Worm (Caenorhabditis elegans) whole organism, early embryonic: ENCODE measurements around the gene flp-15.

Experiments
- B0310.2 ChIP-seq: sonication (generic microtip); optimal IDR thresholded peaks from 2 replicates; lab custom pipeline; 2016; ENCODE audit warnings: mild to moderate bottlenecking, missing genetic modification characterization, missing compliant biosample characterization
- ceh-13 ChIP-seq: fragments of 200-800 bp; sonication (Bioruptor generic); optimal IDR thresholded peaks from 2 replicates; lab custom pipeline; 2018; ENCODE audit warnings: mild to moderate bottlenecking, missing genetic modification characterization, missing compliant biosample characterization
- scrt-1 ChIP-seq: fragments of 200-800 bp; sonication (Bioruptor generic); IDR thresholded peaks from 2 replicates; pipeline ENCODE4 v1.3.6; 2022; ENCODE audit warnings: missing genetic modification characterization, missing compliant biosample characterization

DNA sequence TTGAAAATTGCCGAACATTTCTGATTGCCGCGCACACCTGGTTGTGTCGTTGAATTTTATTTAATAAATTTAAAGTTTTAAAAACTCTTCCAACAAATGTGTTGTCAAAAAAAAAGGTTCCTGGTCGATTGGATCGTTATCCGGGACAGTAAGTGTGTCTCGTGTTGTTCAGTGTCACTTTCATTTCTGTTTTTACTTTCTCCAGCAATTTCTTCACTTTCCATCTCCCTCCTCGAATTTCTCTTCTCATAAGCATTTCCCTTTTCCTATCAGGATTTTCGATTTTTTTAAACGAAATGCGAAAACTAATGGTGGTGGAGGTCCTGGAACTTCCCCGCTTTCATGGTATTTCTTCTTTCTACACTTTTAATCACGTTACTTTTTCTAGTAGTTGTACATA lies 27.9 kb upstream of the flp-15 start:
- TF ChIP-seq ceh-13 (GFP tag; lab: Kevin White, UChicago) (no peak), scrt-1 (GFP tag; lab: Robert Waterston, UW) (no peak), B0310.2 (tag; lab: Kevin White, UChicago) (no peak)
